Worm (Caenorhabditis elegans): ENCODE measurements around the gene ubc-8.

Gene ubc-8

ce11 chrIV:2657307-2657706, 49.7 kb downstream of the ubc-8 start:
- TF ChIP-seq pha-4 (tag; optimal IDR thresholded peaks at IDR 0.05) (no peak), ceh-83 (GFP tag; optimal IDR thresholded peaks at IDR 0.05) (peak; percentile 82), elt-1 (tag; optimal IDR thresholded peaks at IDR 0.05; ENCODE audit: borderline replicate concordance, insufficient read depth) (no peak), ham-2 (GFP tag; optimal IDR thresholded peaks at IDR 0.05) (peak; percentile 11), sem-2 (GFP tag; optimal IDR thresholded peaks at IDR 0.05) (peak; percentile 56), snpc-4 (tag; optimal IDR thresholded peaks at IDR 0.05) (no peak), M03D4.4 (tag; optimal IDR thresholded peaks at IDR 0.05) (peak; percentile 34), unc-62 (GFP tag; optimal IDR thresholded peaks at IDR 0.05) (no peak)

ce11 chrIV:2656400-2657139, 50.5 kb downstream of the ubc-8 start:
- TF ChIP-seq unc-120 (tag; optimal IDR thresholded peaks at IDR 0.05; ENCODE audit: poor library complexity, severe bottlenecking) (no peak), snpc-4 (tag; optimal IDR thresholded peaks at IDR 0.05) (no peak), cnd-1 (tag; optimal IDR thresholded peaks at IDR 0.05) (no peak), lsy-2 (tag; optimal IDR thresholded peaks at IDR 0.05) (no peak), ces-1 (GFP tag; optimal IDR thresholded peaks at IDR 0.05) (peak; percentile 46), blmp-1 (tag; optimal IDR thresholded peaks at IDR 0.05) (no peak)

DNA sequence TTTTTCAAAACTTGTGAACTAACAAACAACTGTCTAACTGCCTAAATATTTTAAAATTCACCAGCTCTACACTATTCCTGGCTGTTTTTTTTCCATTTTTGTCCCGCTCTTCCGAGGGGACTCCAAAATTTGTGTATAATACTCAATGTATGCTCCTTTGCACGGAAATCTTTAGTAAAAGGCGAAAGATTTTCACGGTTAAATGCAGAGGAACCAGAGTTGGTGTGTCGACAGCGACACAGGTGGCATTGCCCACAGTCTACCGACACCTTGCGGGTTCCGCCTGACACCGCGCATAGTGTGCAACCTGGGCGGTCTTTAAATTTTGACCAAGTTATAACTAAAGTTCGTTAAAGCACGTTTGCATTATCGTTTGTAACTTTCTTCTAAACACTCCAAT, 52.1 kb downstream of the ubc-8 start:
- TF ChIP-seq nhr-237 (tag; optimal IDR thresholded peaks at IDR 0.05) (no peak), unc-39 (tag; optimal IDR thresholded peaks at IDR 0.05) (no peak), ceh-43 (GFP tag; optimal IDR thresholded peaks at IDR 0.05) (no peak), hlh-1 (tag; optimal IDR thresholded peaks at IDR 0.05) (no peak)
